Worm (Caenorhabditis elegans) whole organism, midembryonic: ENCODE measurements around the gene aass-1.

Source experiments
- T22C8.4 ChIP-seq: fragments of 200-800 bp; sonication (Bioruptor generic); IDR thresholded peaks from 2 replicates; pipeline ENCODE4 v1.3.6; 2022; ENCODE audit warnings: missing genetic modification characterization, missing compliant biosample characterization
- cog-1 ChIP-seq: sonication (generic microtip); optimal IDR thresholded peaks from 2 replicates; lab custom pipeline; 2016; ENCODE audit warnings: missing genetic modification characterization, missing compliant biosample characterization
- flt-1 ChIP-seq: fragments of 200-800 bp; sonication (Bioruptor generic); IDR thresholded peaks from 2 replicates; pipeline ENCODE4 v1.3.6; 2022; ENCODE audit warnings: missing genetic modification characterization, missing compliant biosample characterization
- med-1 ChIP-seq: sonication (generic microtip); optimal IDR thresholded peaks from 2 replicates; lab custom pipeline; 2017; ENCODE audit warnings: missing genetic modification characterization, mild to moderate bottlenecking, missing compliant biosample characterization, antibody characterized with exemption, missing genetic modification reagents; ENCODE audit not compliant: insufficient read depth
- tab-1 ChIP-seq: fragments of 200-800 bp; sonication (Bioruptor generic); IDR thresholded peaks from 2 replicates; pipeline ENCODE4 v1.3.6; 2022; ENCODE audit warnings: missing genetic modification characterization, missing compliant biosample characterization
- ztf-23 ChIP-seq: fragments of 200-800 bp; sonication (Bioruptor generic); IDR thresholded peaks from 2 replicates; pipeline ENCODE4 v1.3.6; 2022; ENCODE audit warnings: missing genetic modification reagents, missing genetic modification characterization, missing compliant biosample characterization

ce11 chrIV:264182-264709 is 19.3 kb downstream of the aass-1 start, which contains the start of gene pat-6:
- no peak for TF ChIP-seq cog-1 (tag; lab: Kevin White, UChicago)
- no peak for TF ChIP-seq tab-1
- TF ChIP-seq med-1 (GFP tag; lab: Kevin White, UChicago) = no peak
- no peak for TF ChIP-seq ztf-23
- peak; percentile 59 for TF ChIP-seq T22C8.4 (GFP tag; lab: Robert Waterston, UW)
- TF ChIP-seq flt-1 (GFP tag; lab: Robert Waterston, UW) = no peak
